Worm (Caenorhabditis elegans) whole organism, L4 larva: ENCODE results near the gene F44E5.15.

Source experiments
- F44E2.7 ChIP-seq: fragments of 200-800 bp; sonication (Bioruptor generic); IDR thresholded peaks from 2 replicates; pipeline ENCODE4 v2.1.2; 2022; ENCODE audit warnings: missing genetic modification characterization, missing compliant biosample characterization
- R02D3.7 ChIP-seq: fragments of 150-350 bp; sonication (generic microtip); optimal IDR thresholded peaks from 3 replicates; lab custom pipeline; 2014; ENCODE audit warnings: missing biosample characterization, missing genetic modification characterization
- T20F7.1 ChIP-seq: fragments of 200-800 bp; sonication (Bioruptor generic); optimal IDR thresholded peaks from 2 replicates; lab custom pipeline; 2018; ENCODE audit warnings: mild to moderate bottlenecking, missing genetic modification characterization, missing compliant biosample characterization
- Y48G9A.11 ChIP-seq: fragments of 200-800 bp; sonication (Bioruptor generic); IDR thresholded peaks from 2 replicates; pipeline ENCODE4 v1.3.6; 2022; ENCODE audit warnings: missing genetic modification reagents, missing genetic modification characterization, missing compliant biosample characterization
- ZK337.2 ChIP-seq: fragments of 200-800 bp; sonication (Bioruptor generic); IDR thresholded peaks from 2 replicates; pipeline ENCODE4 v1.3.6; 2022; ENCODE audit warnings: missing genetic modification reagents, missing genetic modification characterization, missing compliant biosample characterization
- ZK546.5 ChIP-seq, 2 experiments: sonication (generic microtip); optimal IDR thresholded peaks; 2 replicates each; lab custom pipeline; 2017; ENCODE audit warnings: missing biosample characterization in 2 of 2, missing genetic modification characterization in 2 of 2
- aha-1 ChIP-seq: fragments of 150-350 bp; peaks from one replicate; lab custom pipeline; 2014; ENCODE audit warnings: missing biosample characterization, missing genetic modification characterization
- ama-1 ChIP-seq: fragments of 150-350 bp; optimal IDR thresholded peaks from 2 replicates; lab custom pipeline; 2014; ENCODE audit warnings: inconsistent platforms, mixed read lengths
- arid-1 ChIP-seq: fragments of 200-800 bp; sonication (Bioruptor generic); conservative IDR thresholded peaks from 2 replicates; pipeline ENCODE4 v1.3.6; 2022; ENCODE audit warnings: missing genetic modification reagents, missing genetic modification characterization, missing compliant biosample characterization
- attf-4 ChIP-seq: sonication (generic microtip); optimal IDR thresholded peaks from 3 replicates; lab custom pipeline; 2017; ENCODE audit warnings: missing biosample characterization, missing genetic modification characterization
- ceh-32 ChIP-seq: sonication (generic microtip); optimal IDR thresholded peaks from 2 replicates; lab custom pipeline; 2016; ENCODE audit warnings: mild to moderate bottlenecking, missing genetic modification characterization, missing compliant biosample characterization; ENCODE audit not compliant: poor library complexity
- ces-1 ChIP-seq: fragments of 150-350 bp; sonication (generic microtip); optimal IDR thresholded peaks from 4 replicates; lab custom pipeline; 2014; ENCODE audit warnings: missing biosample characterization, missing genetic modification reagents, missing genetic modification characterization
- cey-2 ChIP-seq: sonication (generic microtip); optimal IDR thresholded peaks from 3 replicates; lab custom pipeline; 2017; ENCODE audit warnings: missing genetic modification characterization, mild to moderate bottlenecking, missing compliant biosample characterization, antibody characterized with exemption, borderline replicate concordance; ENCODE audit not compliant: insufficient read depth
- daf-19 ChIP-seq: fragments of 200-800 bp; sonication (Bioruptor generic); conservative IDR thresholded peaks from 2 replicates; pipeline ENCODE4 v1.3.6; 2022; ENCODE audit warnings: missing genetic modification characterization, missing compliant biosample characterization
- daf-8 ChIP-seq: fragments of 200-800 bp; sonication (Bioruptor generic); IDR thresholded peaks from 2 replicates; pipeline ENCODE4 v1.3.6; 2022; ENCODE audit warnings: missing genetic modification characterization, missing compliant biosample characterization
- dmd-8 ChIP-seq: fragments of 200-800 bp; sonication (Bioruptor generic); IDR thresholded peaks from 2 replicates; pipeline ENCODE4 v1.3.6; 2022; ENCODE audit warnings: missing genetic modification characterization, missing compliant biosample characterization
- dmd-9 ChIP-seq: fragments of 200-800 bp; sonication (Bioruptor generic); IDR thresholded peaks from 2 replicates; pipeline ENCODE4 v1.3.6; 2022; ENCODE audit warnings: missing genetic modification reagents, missing genetic modification characterization, missing compliant biosample characterization
- duxl-1 ChIP-seq: sonication (generic microtip); optimal IDR thresholded peaks from 2 replicates; lab custom pipeline; 2016; ENCODE audit warnings: mild to moderate bottlenecking, missing genetic modification characterization, moderate library complexity, missing compliant biosample characterization; ENCODE audit not compliant: poor library complexity
- egl-27 ChIP-seq: sonication (generic microtip); optimal IDR thresholded peaks from 3 replicates; lab custom pipeline; 2017; ENCODE audit warnings: missing biosample characterization, missing genetic modification reagents, missing genetic modification characterization
- fos-1 ChIP-seq: fragments of 150-350 bp; optimal IDR thresholded peaks from 2 replicates; lab custom pipeline; 2014; ENCODE audit warnings: missing biosample characterization, missing genetic modification characterization
- hif-1 ChIP-seq, 2 experiments: sonication (generic microtip); optimal IDR thresholded peaks; 2 replicates each; lab custom pipeline; 2016 to 2017; ENCODE audit warnings: missing compliant biosample characterization in 2 of 2, missing genetic modification characterization in 2 of 2, missing genetic modification reagents in 2 of 2, missing genotype in 2 of 2, mild to moderate bottlenecking in 1 of 2
- hlh-11 ChIP-seq: fragments of 200-800 bp; sonication (Bioruptor generic); optimal IDR thresholded peaks from 2 replicates; lab custom pipeline; 2018; ENCODE audit warnings: mild to moderate bottlenecking, missing genetic modification characterization, missing compliant biosample characterization
- jun-1 ChIP-seq: fragments of 150-350 bp; optimal IDR thresholded peaks from 2 replicates; lab custom pipeline; 2014; ENCODE audit warnings: missing biosample characterization, missing genetic modification reagents, missing genetic modification characterization
- lim-7 ChIP-seq: fragments of 200-800 bp; sonication (Bioruptor generic); IDR thresholded peaks from 2 replicates; pipeline ENCODE4 v1.3.6; 2022; ENCODE audit warnings: missing genetic modification characterization, missing compliant biosample characterization
- lin-15B ChIP-seq: fragments of 150-350 bp; sonication (generic microtip); optimal IDR thresholded peaks from 3 replicates; lab custom pipeline; 2014; ENCODE audit warnings: missing biosample characterization, missing genetic modification characterization
- lin-39 ChIP-seq: fragments of 150-350 bp; optimal IDR thresholded peaks from 2 replicates; lab custom pipeline; 2014; ENCODE audit warnings: missing biosample characterization, missing genetic modification reagents, missing genetic modification characterization
- madf-9 ChIP-seq: fragments of 200-800 bp; sonication (Bioruptor generic); conservative IDR thresholded peaks from 2 replicates; pipeline ENCODE4 v1.3.6; 2022; ENCODE audit warnings: missing genetic modification reagents, missing genetic modification characterization, missing compliant biosample characterization
- mdl-1 ChIP-seq, 2 experiments: fragments of 150-350 bp in 1 of 2; sonication (generic microtip) in 1 of 2; optimal IDR thresholded peaks; 2 replicates each; lab custom pipeline; 2014 to 2017; ENCODE audit warnings: missing biosample characterization in 2 of 2, missing genetic modification characterization in 2 of 2
- mxl-3 ChIP-seq: fragments of 200-800 bp; sonication (Bioruptor generic); optimal IDR thresholded peaks from 2 replicates; lab custom pipeline; 2018; ENCODE audit warnings: mild to moderate bottlenecking, missing genetic modification characterization, missing compliant biosample characterization
- nhr-10 ChIP-seq: fragments of 150-350 bp; optimal IDR thresholded peaks from 2 replicates; lab custom pipeline; 2014; ENCODE audit warnings: missing biosample characterization, missing genetic modification characterization
- nhr-102 ChIP-seq: sonication (generic microtip); optimal IDR thresholded peaks from 2 replicates; lab custom pipeline; 2016; ENCODE audit warnings: mild to moderate bottlenecking, missing genetic modification characterization, moderate library complexity, missing compliant biosample characterization
- nhr-25 ChIP-seq: sonication (generic microtip); optimal IDR thresholded peaks from 2 replicates; lab custom pipeline; 2017; ENCODE audit warnings: missing genetic modification characterization, mild to moderate bottlenecking, missing compliant biosample characterization, antibody characterized with exemption, moderate library complexity, borderline replicate concordance; ENCODE audit not compliant: insufficient read depth
- nhr-42 ChIP-seq: fragments of 200-800 bp; sonication (Bioruptor generic); IDR thresholded peaks from 2 replicates; pipeline ENCODE4 v1.3.6; 2022; ENCODE audit warnings: missing genetic modification characterization, missing compliant biosample characterization
- nhr-48 ChIP-seq: sonication (generic microtip); optimal IDR thresholded peaks from 2 replicates; lab custom pipeline; 2016; ENCODE audit warnings: mild to moderate bottlenecking, missing genetic modification characterization, missing compliant biosample characterization
- nhr-76 ChIP-seq: fragments of 150-350 bp; optimal IDR thresholded peaks from 2 replicates; lab custom pipeline; 2014; ENCODE audit warnings: missing biosample characterization, missing genetic modification characterization
- nhr-77 ChIP-seq: fragments of 150-350 bp; optimal IDR thresholded peaks from 2 replicates; lab custom pipeline; 2014; ENCODE audit warnings: missing biosample characterization, missing genetic modification characterization
- pqm-1 ChIP-seq: sonication (generic microtip); optimal IDR thresholded peaks from 2 replicates; lab custom pipeline; 2017; ENCODE audit warnings: missing biosample characterization, missing genetic modification characterization
- rbr-2 ChIP-seq: sonication (generic microtip); optimal IDR thresholded peaks from 2 replicates; lab custom pipeline; 2016; ENCODE audit warnings: missing genotype, missing genetic modification characterization, missing compliant biosample characterization
- saeg-2 ChIP-seq: fragments of 200-800 bp; sonication (Bioruptor generic); IDR thresholded peaks from 2 replicates; pipeline ENCODE4 v1.3.6; 2022; ENCODE audit warnings: missing genetic modification reagents, missing genetic modification characterization, missing compliant biosample characterization
- sdz-12 ChIP-seq: fragments of 200-800 bp; sonication (Bioruptor generic); optimal IDR thresholded peaks from 2 replicates; lab custom pipeline; 2018; ENCODE audit warnings: mild to moderate bottlenecking, missing genetic modification characterization, missing compliant biosample characterization
- set-16 ChIP-seq: fragments of 200-800 bp; sonication (Bioruptor generic); IDR thresholded peaks from 2 replicates; pipeline ENCODE4 v1.3.6; 2022; ENCODE audit warnings: missing genetic modification reagents, missing genetic modification characterization, missing compliant biosample characterization
- snpc-1.2 ChIP-seq: fragments of 200-800 bp; sonication (Bioruptor generic); IDR thresholded peaks from 2 replicates; pipeline ENCODE4 v1.3.6; 2022; ENCODE audit warnings: missing genetic modification reagents, missing genetic modification characterization, missing compliant biosample characterization
- tag-97 ChIP-seq: fragments of 200-800 bp; sonication (Bioruptor generic); IDR thresholded peaks from 2 replicates; pipeline ENCODE4 v1.3.6; 2022; ENCODE audit warnings: missing genetic modification characterization, missing compliant biosample characterization
- unc-130 ChIP-seq: sonication (generic microtip); optimal IDR thresholded peaks from 2 replicates; lab custom pipeline; 2016; ENCODE audit warnings: missing genetic modification reagents, missing genetic modification characterization, missing compliant biosample characterization
- unc-39 ChIP-seq: sonication (generic microtip); optimal IDR thresholded peaks from 2 replicates; lab custom pipeline; 2017; ENCODE audit warnings: missing biosample characterization, missing genetic modification characterization
- unc-62 ChIP-seq, 3 experiments: fragments of 150-350 bp in 1 of 3; sonication (generic microtip); optimal IDR thresholded peaks in 2 of 3; peaks in 1 of 3; 1 replicate in 1 of 3; 2 replicates in 2 of 3; lab custom pipeline; 2014 to 2017; ENCODE audit warnings: missing biosample characterization in 3 of 3, missing genetic modification characterization in 3 of 3, missing genetic modification reagents in 3 of 3, missing genotype in 1 of 3
- zag-1 ChIP-seq: fragments of 150-350 bp; optimal IDR thresholded peaks from 2 replicates; lab custom pipeline; 2014; ENCODE audit warnings: missing biosample characterization, missing genetic modification characterization
- zfp-2 ChIP-seq: sonication (generic microtip); optimal IDR thresholded peaks from 2 replicates; lab custom pipeline; 2016; ENCODE audit warnings: mild to moderate bottlenecking, missing genetic modification characterization, missing compliant biosample characterization
- zfp-3 ChIP-seq: fragments of 200-800 bp; sonication (Bioruptor generic); conservative IDR thresholded peaks from 2 replicates; pipeline ENCODE4 v1.3.6; 2022; ENCODE audit warnings: missing genetic modification reagents, missing genetic modification characterization, missing compliant biosample characterization

The F44E5.15 gene

DNA sequence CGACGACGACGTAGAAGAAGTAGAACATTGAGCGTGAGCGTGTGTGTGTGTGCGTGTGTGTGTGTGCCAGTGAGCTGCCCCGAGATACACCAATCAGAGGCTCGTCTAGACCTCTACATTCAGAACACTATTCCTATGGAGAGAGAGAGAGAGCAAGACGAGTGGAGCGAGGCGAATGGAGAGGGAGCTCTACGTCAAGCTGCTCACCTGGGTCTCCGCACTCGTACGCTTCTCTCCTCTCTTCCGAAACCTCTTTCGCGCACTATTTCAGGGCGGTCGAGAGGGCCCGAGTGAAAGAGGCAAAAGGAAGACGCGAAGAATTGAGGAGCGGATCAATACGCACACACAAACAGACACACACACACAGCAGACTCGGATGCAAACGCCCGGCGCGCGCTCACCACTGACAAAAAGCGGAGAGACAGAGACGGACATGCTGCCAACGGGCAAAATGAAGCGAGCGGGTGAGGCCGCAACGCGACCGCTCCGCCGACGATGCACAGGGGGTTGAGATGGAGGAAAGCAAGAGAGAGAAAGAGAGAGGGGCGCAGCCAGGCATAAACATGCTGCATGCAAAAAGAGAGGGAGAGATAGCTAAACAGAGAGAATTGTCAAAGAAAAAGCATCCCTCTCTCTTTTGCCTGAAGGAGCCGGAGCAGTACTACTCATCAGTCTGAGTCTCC lies 22.8 kb upstream of the F44E5.15 start (continued):
- no peak for TF ChIP-seq zfp-3 (GFP tag; lab: Robert Waterston, UW)
- peak; percentile 49; the same call in 1 of the 2 replicates for TF ChIP-seq nhr-42 (GFP tag; lab: Robert Waterston, UW)
- peak; percentile 73; the same call in 1 of the 2 replicates for TF ChIP-seq madf-9 (GFP tag; lab: Robert Waterston, UW)
- peak; percentile 79 for TF ChIP-seq mxl-3 (GFP tag; lab: Kevin White, UChicago)
- TF ChIP-seq lin-39 (tag; lab: Kevin White, UChicago), result no peak
- TF ChIP-seq daf-19 (GFP tag; lab: Robert Waterston, UW), result no peak
- no peak for TF ChIP-seq F44E2.7 (GFP tag; lab: Robert Waterston, UW)
- no peak for TF ChIP-seq unc-130 (GFP tag; lab: Kevin White, UChicago)
- peak; percentile 78 for TF ChIP-seq nhr-48 (tag; lab: Kevin White, UChicago)
- peak in 1 of 2 experiments; percentile 50 for TF ChIP-seq ZK546.5 (tag; optimal IDR thresholded peaks at IDR 0.05; lab: Kevin White, UChicago)
- TF ChIP-seq nhr-10, result peak; percentile 2
- no peak for TF ChIP-seq R02D3.7
- peak; percentile 10 for TF ChIP-seq pqm-1 (tag; lab: Kevin White, UChicago)
- peak; percentile 67 for TF ChIP-seq saeg-2
- TF ChIP-seq ces-1 (GFP tag; lab: Kevin White, UChicago), result no peak
- peak; percentile 51 for TF ChIP-seq ceh-32
- 0 out of 2 replicates have a peak, but pooled peaks have one; percentile 49 for TF ChIP-seq snpc-1.2 (GFP tag; lab: Robert Waterston, UW)
- peak; percentile 70 for TF ChIP-seq jun-1 (tag; lab: Kevin White, UChicago)
- peak in 1 of 2 experiments; percentile 98 for TF ChIP-seq unc-62 (GFP tag; optimal IDR thresholded peaks at IDR 0.05 in 1 of 2; lab: Kevin White, UChicago)
- no peak for TF ChIP-seq unc-62 (tag; optimal IDR thresholded peaks at IDR 0.05; lab: Kevin White, UChicago)
- TF ChIP-seq nhr-102 (tag; lab: Kevin White, UChicago), result peak; percentile 67
- TF ChIP-seq unc-39 (tag; lab: Kevin White, UChicago), result no peak
- TF ChIP-seq tag-97, result no peak
- TF ChIP-seq nhr-77 (tag; lab: Kevin White, UChicago), result peak; percentile 3
- TF ChIP-seq daf-8 (GFP tag; lab: Robert Waterston, UW), result no peak
- peak; percentile 10 for TF ChIP-seq nhr-25
- peak; percentile 8 for TF ChIP-seq attf-4
- TF ChIP-seq fos-1 (tag; lab: Kevin White, UChicago), result no peak
- TF ChIP-seq sdz-12, result no peak
- TF ChIP-seq lin-15B (tag; lab: Kevin White, UChicago), result peak; percentile 6
- TF ChIP-seq Y48G9A.11 (GFP tag; lab: Robert Waterston, UW), result no peak
- TF ChIP-seq cey-2 (tag; lab: Kevin White, UChicago), result no peak
- TF ChIP-seq hlh-11 (tag; lab: Kevin White, UChicago), result peak; percentile 96
- TF ChIP-seq set-16 (GFP tag; lab: Robert Waterston, UW), result peak; percentile 100
- TF ChIP-seq zag-1 (tag; lab: Kevin White, UChicago), result peak; percentile 60
- TF ChIP-seq hif-1 (tag; optimal IDR thresholded peaks at IDR 0.05; lab: Kevin White, UChicago), result peak; percentile 20 to 83
- peak; percentile 96 for TF ChIP-seq aha-1
- TF ChIP-seq egl-27 (tag; lab: Kevin White, UChicago), result no peak
- no peak for TF ChIP-seq dmd-8 (GFP tag; lab: Robert Waterston, UW)
- peak; percentile 56 for TF ChIP-seq zfp-2 (tag; lab: Kevin White, UChicago)
- no peak for TF ChIP-seq dmd-9
- TF ChIP-seq duxl-1 (tag; lab: Kevin White, UChicago), result no peak
- peak; percentile 82 for TF ChIP-seq T20F7.1
- peak; percentile 41; the same call in 1 of the 2 replicates for TF ChIP-seq arid-1 (GFP tag; lab: Robert Waterston, UW)
- peak; percentile 44 to 77 for TF ChIP-seq mdl-1 (tag; optimal IDR thresholded peaks at IDR 0.05; lab: Kevin White, UChicago)
- no peak for TF ChIP-seq lim-7
- TF ChIP-seq ama-1 (lab: Kevin White, UChicago), result no peak
- TF ChIP-seq rbr-2 (tag; lab: Kevin White, UChicago), result peak; percentile 92
- no peak for TF ChIP-seq ZK337.2 (GFP tag; lab: Robert Waterston, UW)
- TF ChIP-seq nhr-76, result no peak
